Fruit fly (Drosophila melanogaster): Measurements from ENCODE around the gene bsk.

- TF ChIP-seq Clk (GFP tag; optimal IDR thresholded peaks at IDR 0.05) (no peak), CG5204 (GFP tag; optimal IDR thresholded peaks at IDR 0.05) (no peak), CG7045 (GFP tag; optimal IDR thresholded peaks at IDR 0.05) (no peak), tj (GFP tag; optimal IDR thresholded peaks at IDR 0.05) (no peak), Crg-1 (GFP tag; optimal IDR thresholded peaks at IDR 0.05) (no peak)
These were observed 14.8 kb upstream of the bsk start, which contains the start of gene Mob3 for dm6 chr2L:10265129-10265528.

All from whole organism, adult.